Fruit fly (Drosophila melanogaster): ENCODE results near the gene tefu.

tefu gene

DNA sequence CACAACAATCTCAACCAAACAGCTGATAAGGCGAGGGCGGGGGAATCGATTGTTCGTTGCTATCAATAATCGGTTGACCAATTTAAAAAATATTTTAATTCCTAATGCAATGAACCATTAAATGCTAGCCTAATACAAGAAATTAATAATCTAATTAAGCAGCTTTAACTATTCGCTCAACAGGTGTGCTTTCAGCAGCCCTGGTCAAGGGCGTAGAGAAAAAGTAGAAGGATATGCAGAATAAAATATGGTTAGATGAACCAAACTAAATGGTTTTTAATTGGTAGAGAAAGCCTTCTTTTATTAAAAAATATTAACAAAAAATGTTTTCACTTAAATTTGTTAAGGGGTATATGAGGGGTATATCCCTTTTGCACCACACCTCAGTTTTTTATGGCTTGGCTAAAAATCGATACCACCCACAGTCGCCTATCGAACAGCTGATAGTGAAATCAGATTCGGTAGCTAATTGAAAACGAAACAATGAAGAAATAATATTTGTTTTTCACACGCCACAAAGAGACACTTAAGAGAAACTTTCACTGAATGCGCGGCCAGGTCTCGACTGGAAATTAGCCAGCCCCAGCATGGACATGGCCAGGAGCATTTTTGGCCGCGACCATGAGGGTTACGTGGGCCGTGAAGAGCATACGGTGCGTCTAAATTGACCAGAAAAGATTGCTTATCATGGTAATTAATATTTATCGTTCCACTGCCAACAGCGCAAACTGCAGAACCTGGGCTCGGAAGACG lies 23.0 kb downstream of the tefu start, which contains the start of the genes SIDL and CG12241 (continued):
- TF ChIP-seq Bteb2 (GFP tag; optimal IDR thresholded peaks at IDR 0.05): peak; percentile 63
- peak; percentile 71 for TF ChIP-seq sim (GFP tag; IDR thresholded peaks at IDR 0.05)
- TF ChIP-seq Fer2 (tag; optimal IDR thresholded peaks at IDR 0.05): peak; percentile 62
- TF ChIP-seq CG11247 (GFP tag; IDR thresholded peaks at IDR 0.05): peak; percentile 92
- TF ChIP-seq HHEX (GFP tag; optimal IDR thresholded peaks at IDR 0.05): peak; percentile 83
- TF ChIP-seq CG3726 (GFP tag; IDR thresholded peaks at IDR 0.05): peak; percentile 79; the same call in 2 of the 3 replicates
- no peak for TF ChIP-seq pan (optimal IDR thresholded peaks at IDR 0.05)
- peak in 1 of 2 experiments; percentile 96 for TF ChIP-seq pan (GFP tag; optimal IDR thresholded peaks at IDR 0.05 in 1 of 2, IDR thresholded peaks at IDR 0.05 in 1 of 2)
- peak; percentile 18 for TF ChIP-seq CG15601 (tag; optimal IDR thresholded peaks at IDR 0.05)
- TF ChIP-seq Kr (GFP tag; optimal IDR thresholded peaks at IDR 0.05): no peak
- TF ChIP-seq NfI (GFP tag; optimal IDR thresholded peaks at IDR 0.05): peak; percentile 38
- TF ChIP-seq HmgZ (tag; optimal IDR thresholded peaks at IDR 0.05): peak; percentile 16
- TF ChIP-seq nmo (GFP tag; optimal IDR thresholded peaks at IDR 0.05): peak; percentile 93
- TF ChIP-seq ftz-f1 (GFP tag; optimal IDR thresholded peaks at IDR 0.05): peak; percentile 60
- peak; percentile 90 for TF ChIP-seq CG18262 (tag; optimal IDR thresholded peaks at IDR 0.05)
- no peak for TF ChIP-seq Deaf1 (tag; optimal IDR thresholded peaks at IDR 0.05)
- peak; percentile 57 for TF ChIP-seq nerfin-1 (tag; optimal IDR thresholded peaks at IDR 0.05)
- TF ChIP-seq bcd (GFP tag; optimal IDR thresholded peaks at IDR 0.05): peak; percentile 87
- peak; percentile 12 for TF ChIP-seq Ssrp (tag; optimal IDR thresholded peaks at IDR 0.05)
- TF ChIP-seq CG2120 (GFP tag; optimal IDR thresholded peaks at IDR 0.05): peak; percentile 84
- no peak for TF ChIP-seq CG8478 (optimal IDR thresholded peaks at IDR 0.05)
- TF ChIP-seq CG6272 (GFP tag; IDR thresholded peaks at IDR 0.05): peak; percentile 93
- peak; percentile 46 for TF ChIP-seq gcm (GFP tag; optimal IDR thresholded peaks at IDR 0.05)
- no peak for TF ChIP-seq CG9876 (GFP tag; optimal IDR thresholded peaks at IDR 0.05)
- no peak for TF ChIP-seq pros (GFP tag; optimal IDR thresholded peaks at IDR 0.05)
- peak; percentile 31 for TF ChIP-seq CG7271 (tag; optimal IDR thresholded peaks at IDR 0.05)
- no peak for TF ChIP-seq sqz (GFP tag; optimal IDR thresholded peaks at IDR 0.05)
- no peak for TF ChIP-seq Sox100B (GFP tag; optimal IDR thresholded peaks at IDR 0.05)
- TF ChIP-seq CG8944 (GFP tag; optimal IDR thresholded peaks at IDR 0.05): peak; percentile 60
- peak; percentile 50 for TF ChIP-seq CG18011 (GFP tag; optimal IDR thresholded peaks at IDR 0.05)
- TF ChIP-seq dati (GFP tag; IDR thresholded peaks at IDR 0.05): peak; percentile 72
- TF ChIP-seq ind (GFP tag; optimal IDR thresholded peaks at IDR 0.05): peak; percentile 88
- peak; percentile 97 for TF ChIP-seq CG32532 (GFP tag; IDR thresholded peaks at IDR 0.05)
- peak; percentile 94 for TF ChIP-seq E2f1 (GFP tag; IDR thresholded peaks at IDR 0.05)
- TF ChIP-seq Ets97D (GFP tag; optimal IDR thresholded peaks at IDR 0.05): peak; percentile 79
- no peak for TF ChIP-seq seq (GFP tag; IDR thresholded peaks at IDR 0.05)
- no peak for TF ChIP-seq wor (GFP tag; IDR thresholded peaks at IDR 0.05)
- no peak for TF ChIP-seq dm (GFP tag; optimal IDR thresholded peaks at IDR 0.05)
- no peak for TF ChIP-seq CG17328 (GFP tag; IDR thresholded peaks at IDR 0.05)
- TF ChIP-seq E2f2 (GFP tag; IDR thresholded peaks at IDR 0.05): peak; percentile 58
- TF ChIP-seq ham (GFP tag; IDR thresholded peaks at IDR 0.05): no peak
- TF ChIP-seq eve (GFP tag; optimal IDR thresholded peaks at IDR 0.05): no peak
- TF ChIP-seq MESR4 (GFP tag; optimal IDR thresholded peaks at IDR 0.05): peak; percentile 66
- TF ChIP-seq NC2β (GFP tag; optimal IDR thresholded peaks at IDR 0.05): peak; percentile 57
- TF ChIP-seq CG33213 (GFP tag; optimal IDR thresholded peaks at IDR 0.05): peak; percentile 59
- TF ChIP-seq HmgD (GFP tag; optimal IDR thresholded peaks at IDR 0.05): peak; percentile 26
- TF ChIP-seq CG13123 (GFP tag; optimal IDR thresholded peaks at IDR 0.05): peak; percentile 18
- TF ChIP-seq Lpt (GFP tag; optimal IDR thresholded peaks at IDR 0.05): no peak
- TF ChIP-seq CG17359 (tag; optimal IDR thresholded peaks at IDR 0.05): peak; percentile 83
- peak; percentile 87 for TF ChIP-seq CG1024 (GFP tag; IDR thresholded peaks at IDR 0.05)
- peak; percentile 61 for TF ChIP-seq az2 (GFP tag; optimal IDR thresholded peaks at IDR 0.05)

Data from whole organism, embryonic.